Fruit fly (Drosophila melanogaster): ENCODE data around the gene CG6689.

DNA sequence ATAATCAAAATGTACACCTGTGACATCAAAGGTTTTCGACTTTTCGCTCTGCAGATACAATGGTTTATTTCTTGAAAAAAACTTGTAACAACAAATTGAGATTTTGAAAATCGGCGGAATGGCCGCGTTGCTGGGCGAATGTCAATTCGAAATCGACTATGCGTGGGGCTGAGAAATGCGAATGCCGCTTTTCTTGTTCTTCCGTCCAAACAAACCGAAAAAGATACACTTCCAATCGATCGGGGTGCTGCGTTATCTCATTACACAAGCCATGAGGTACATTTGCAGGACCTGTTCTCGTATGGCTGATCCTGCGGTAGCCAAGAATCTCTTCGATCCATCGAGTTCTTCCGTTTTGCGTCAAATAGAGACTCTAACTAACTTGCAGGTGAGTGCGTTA lies 17.7 kb upstream of the CG6689 start, which contains the start of gene CG31388:
- TF ChIP-seq CG8478 (optimal IDR thresholded peaks at IDR 0.05) (no peak), CTCF (optimal IDR thresholded peaks at IDR 0.05) (no peak)
